Worm (Caenorhabditis elegans): ENCODE measurements around the gene C04B4.1.

DNA sequence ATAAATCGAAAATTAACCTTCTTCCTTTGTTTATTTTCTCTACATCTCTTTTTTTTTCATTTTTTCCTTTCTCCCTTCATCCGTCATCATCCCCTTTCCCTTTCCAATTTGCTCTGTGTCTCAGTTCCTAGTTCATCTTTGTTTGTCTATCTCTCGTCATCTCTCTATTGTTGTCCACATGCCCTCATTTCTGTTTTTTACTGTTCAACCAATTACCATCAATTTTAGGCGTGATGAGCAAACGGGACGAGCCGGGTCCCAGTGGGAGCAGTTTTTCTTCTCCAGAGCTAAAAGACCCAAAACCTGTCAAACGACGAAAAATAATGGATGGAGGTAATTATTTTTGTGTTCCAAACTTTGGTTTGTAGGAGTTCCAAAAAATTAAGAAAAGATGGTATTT lies 45.2 kb upstream of the C04B4.1 start, which contains the start of gene C23H4.6:
- no peak for TF ChIP-seq T22C8.4 (GFP tag; IDR thresholded peaks at IDR 0.05)
- TF ChIP-seq flt-1 (GFP tag; IDR thresholded peaks at IDR 0.05): no peak
- TF ChIP-seq med-1 (GFP tag; optimal IDR thresholded peaks at IDR 0.05; ENCODE audit: insufficient read depth): no peak

Measured in whole organism, midembryonic.